Worm (Caenorhabditis elegans): ENCODE measurements around the gene Y22D7AL.1.
A peak's percentile ranks its signal among the peaks of the same experiment; 100 is the strongest.

Gene Y22D7AL.1

ce11 chrIII:1622329-1622728, 30.0 kb upstream of the Y22D7AL.1 start:
- TF ChIP-seq nhr-80 (tag; optimal IDR thresholded peaks at IDR 0.05) = peak; percentile 48
- TF ChIP-seq F39B2.1 (GFP tag; IDR thresholded peaks at IDR 0.05) = no peak
- peak; percentile 65 for TF ChIP-seq nfyb-1 (GFP tag; IDR thresholded peaks at IDR 0.05)

- TF ChIP-seq egl-18 (GFP tag; IDR thresholded peaks at IDR 0.05) = no peak
- no peak for TF ChIP-seq repo-1 (tag; optimal IDR thresholded peaks at IDR 0.05)
- TF ChIP-seq mxl-1 (tag; optimal IDR thresholded peaks at IDR 0.05) = no peak
- TF ChIP-seq hlh-26 (GFP tag; conservative IDR thresholded peaks at IDR 0.05) = no peak
- TF ChIP-seq dpff-1 (tag; optimal IDR thresholded peaks at IDR 0.05) = peak; percentile 56
- TF ChIP-seq K11D2.4 (GFP tag; IDR thresholded peaks at IDR 0.05) = no peak
- TF ChIP-seq sdz-38 (tag; optimal IDR thresholded peaks at IDR 0.05) = no peak
- no peak for TF ChIP-seq mel-28 (tag; optimal IDR thresholded peaks at IDR 0.05; ENCODE audit: borderline replicate concordance)
- no peak; the same call in 1 of the 2 replicates for TF ChIP-seq C17E4.6 (GFP tag; IDR thresholded peaks at IDR 0.05)
- TF ChIP-seq athp-1 (tag; optimal IDR thresholded peaks at IDR 0.05) = peak; percentile 91
- TF ChIP-seq lir-1 (GFP tag; conservative IDR thresholded peaks at IDR 0.05) = no peak
- 0 out of 2 replicates have a peak, but pooled peaks have one; percentile 52 for TF ChIP-seq attf-6 (GFP tag; IDR thresholded peaks at IDR 0.05)
- no peak for TF ChIP-seq snpc-3.4 (tag; optimal IDR thresholded peaks at IDR 0.05)
- TF ChIP-seq atf-7 (tag; optimal IDR thresholded peaks at IDR 0.05) = peak; percentile 66
- TF ChIP-seq snpc-1.3 (tag; optimal IDR thresholded peaks at IDR 0.05; ENCODE audit: insufficient read depth) = no peak
- peak; percentile 76 for TF ChIP-seq ceh-79 (tag; optimal IDR thresholded peaks at IDR 0.05)
- peak; percentile 54 for TF ChIP-seq T26A5.8 (tag; optimal IDR thresholded peaks at IDR 0.05)
- no peak for TF ChIP-seq aptf-2 (GFP tag; conservative IDR thresholded peaks at IDR 0.05)
- TF ChIP-seq fkh-3 (tag; optimal IDR thresholded peaks at IDR 0.05) = peak; percentile 87
- no peak for TF ChIP-seq F57A8.1 (GFP tag; optimal IDR thresholded peaks at IDR 0.05)
- no peak for TF ChIP-seq let-607 (tag; optimal IDR thresholded peaks at IDR 0.05)
- no peak for TF ChIP-seq cebp-2 (GFP tag; IDR thresholded peaks at IDR 0.05)
- TF ChIP-seq attf-5 (GFP tag; optimal IDR thresholded peaks at IDR 0.05) = peak; percentile 15
- no peak for TF ChIP-seq mes-4 (tag; optimal IDR thresholded peaks at IDR 0.05)
- no peak for TF ChIP-seq D2030.7 (GFP tag; IDR thresholded peaks at IDR 0.05)
- no peak for TF ChIP-seq Y67H2A.10 (GFP tag; conservative IDR thresholded peaks at IDR 0.05)
- TF ChIP-seq B0261.1 (tag; optimal IDR thresholded peaks at IDR 0.05) = peak; percentile 21
- TF ChIP-seq unc-130 (GFP tag; optimal IDR thresholded peaks at IDR 0.05) = no peak
- peak; percentile 78 for TF ChIP-seq lin-26 (GFP tag; IDR thresholded peaks at IDR 0.05)
- TF ChIP-seq F37B4.10 (GFP tag; IDR thresholded peaks at IDR 0.05) = no peak
- TF ChIP-seq sptf-2 (GFP tag; optimal IDR thresholded peaks at IDR 0.05) = no peak
- TF ChIP-seq F22D6.2 (tag; optimal IDR thresholded peaks at IDR 0.05) = no peak
- peak; percentile 65 for TF ChIP-seq hrde-1 (tag; optimal IDR thresholded peaks at IDR 0.05; ENCODE audit: borderline replicate concordance)
- no peak for TF ChIP-seq tlf-1 (GFP tag; optimal IDR thresholded peaks at IDR 0.05)
- peak; percentile 36 for TF ChIP-seq tbp1 (GFP tag; optimal IDR thresholded peaks at IDR 0.05)
- peak; percentile 74 for TF ChIP-seq ekl-4 (GFP tag; IDR thresholded peaks at IDR 0.05)
- 0 out of 2 replicates have a peak, but pooled peaks have one; percentile 26 for TF ChIP-seq bed-1 (GFP tag; IDR thresholded peaks at IDR 0.05)
- TF ChIP-seq zim-3 (tag; optimal IDR thresholded peaks at IDR 0.05) = peak; percentile 47
- no peak for TF ChIP-seq sea-2 (GFP tag; IDR thresholded peaks at IDR 0.05)
- no peak for TF ChIP-seq akir-1 (GFP tag; optimal IDR thresholded peaks at IDR 0.05)
- TF ChIP-seq zfh-2 (GFP tag; conservative IDR thresholded peaks at IDR 0.05) = no peak
- TF ChIP-seq chd-7 (tag; optimal IDR thresholded peaks at IDR 0.05) = peak; percentile 85
- no peak for TF ChIP-seq gei-17 (GFP tag; optimal IDR thresholded peaks at IDR 0.05)
- no peak for TF ChIP-seq ceh-91 (GFP tag; IDR thresholded peaks at IDR 0.05)
Observed at ce11 chrIII:1625660-1626275, 26.5 kb upstream of the Y22D7AL.1 start.
